Worm (Caenorhabditis elegans) whole organism, L2 larva: ENCODE measurements around the gene mig-2.

Source experiments
- C34F6.9 ChIP-seq: fragments of 150-350 bp; optimal IDR thresholded peaks from 2 replicates; lab custom pipeline; 2014; ENCODE audit warnings: missing biosample characterization, missing genetic modification characterization
- F13H6.1 ChIP-seq: sonication (generic microtip); optimal IDR thresholded peaks from 2 replicates; lab custom pipeline; 2016; ENCODE audit warnings: missing genetic modification characterization, missing compliant biosample characterization
- R02D3.7 ChIP-seq: fragments of 150-350 bp; optimal IDR thresholded peaks from 2 replicates; lab custom pipeline; 2014; ENCODE audit warnings: missing biosample characterization, missing genetic modification characterization
- Y55F3AM.14 ChIP-seq: fragments of 200-800 bp; sonication (Bioruptor generic); optimal IDR thresholded peaks from 2 replicates; lab custom pipeline; 2018; ENCODE audit warnings: mild to moderate bottlenecking, missing genetic modification characterization, missing compliant biosample characterization
- ZK546.5 ChIP-seq: sonication (generic microtip); optimal IDR thresholded peaks from 2 replicates; lab custom pipeline; 2017; ENCODE audit warnings: missing biosample characterization, missing genetic modification characterization
- alr-1 ChIP-seq: fragments of 150-350 bp; optimal IDR thresholded peaks from 2 replicates; lab custom pipeline; 2014; ENCODE audit warnings: missing biosample characterization, missing genetic modification characterization
- aly-2 ChIP-seq: fragments of 150-350 bp; optimal IDR thresholded peaks from 2 replicates; lab custom pipeline; 2014; ENCODE audit warnings: missing biosample characterization, missing genetic modification characterization
- ama-1 ChIP-seq: fragments of 150-350 bp; optimal IDR thresholded peaks from 2 replicates; lab custom pipeline; 2018; ENCODE audit warnings: inconsistent platforms
- ceh-16 ChIP-seq: fragments of 150-350 bp; optimal IDR thresholded peaks from 2 replicates; lab custom pipeline; 2014; ENCODE audit warnings: missing biosample characterization, missing genetic modification characterization
- crh-2 ChIP-seq: sonication (generic microtip); optimal IDR thresholded peaks from 2 replicates; lab custom pipeline; 2017; ENCODE audit warnings: missing biosample characterization, missing genetic modification characterization
- dmd-4 ChIP-seq: sonication (generic microtip); optimal IDR thresholded peaks from 2 replicates; lab custom pipeline; 2017; ENCODE audit warnings: missing biosample characterization, missing genetic modification characterization
- elt-3 ChIP-seq: sonication (generic microtip); optimal IDR thresholded peaks from 2 replicates; lab custom pipeline; 2017; ENCODE audit warnings: missing biosample characterization, missing genetic modification characterization
- fos-1 ChIP-seq: fragments of 150-350 bp; optimal IDR thresholded peaks from 2 replicates; lab custom pipeline; 2014; ENCODE audit warnings: missing biosample characterization, missing genetic modification characterization
- lin-13 ChIP-seq: fragments of 150-350 bp; optimal IDR thresholded peaks from 2 replicates; lab custom pipeline; 2014; ENCODE audit warnings: missing biosample characterization, missing genetic modification reagents, missing genetic modification characterization
- lin-39 ChIP-seq: fragments of 150-350 bp; optimal IDR thresholded peaks from 2 replicates; lab custom pipeline; 2014; ENCODE audit warnings: missing biosample characterization, missing genetic modification reagents, missing genetic modification characterization
- lsy-2 ChIP-seq, 2 experiments: fragments of 150-350 bp in 1 of 2; sonication (generic microtip) in 1 of 2; optimal IDR thresholded peaks; 2 replicates each; lab custom pipeline; 2014 to 2017; ENCODE audit warnings: missing biosample characterization in 2 of 2, missing genetic modification characterization in 2 of 2
- mab-5 ChIP-seq: fragments of 150-350 bp; optimal IDR thresholded peaks from 2 replicates; lab custom pipeline; 2014; ENCODE audit warnings: missing biosample characterization, missing genetic modification characterization
- mbf-1 ChIP-seq: sonication (generic microtip); optimal IDR thresholded peaks from 2 replicates; lab custom pipeline; 2017; ENCODE audit warnings: missing biosample characterization, missing genetic modification characterization
- mdl-1 ChIP-seq, 2 experiments: fragments of 150-350 bp in 1 of 2; sonication (generic microtip) in 1 of 2; optimal IDR thresholded peaks; 2 replicates each; lab custom pipeline; 2017; ENCODE audit warnings: missing biosample characterization in 2 of 2, missing genetic modification characterization in 2 of 2
- nhr-11 ChIP-seq: fragments of 150-350 bp; optimal IDR thresholded peaks from 2 replicates; lab custom pipeline; 2014; ENCODE audit warnings: missing biosample characterization, missing genetic modification characterization
- nhr-129 ChIP-seq: fragments of 150-350 bp; optimal IDR thresholded peaks from 2 replicates; lab custom pipeline; 2014; ENCODE audit warnings: missing biosample characterization, missing genetic modification characterization
- nhr-21 ChIP-seq: fragments of 150-350 bp; optimal IDR thresholded peaks from 2 replicates; lab custom pipeline; 2014; ENCODE audit warnings: missing biosample characterization, missing genetic modification characterization
- nhr-237 ChIP-seq: fragments of 150-350 bp; optimal IDR thresholded peaks from 2 replicates; lab custom pipeline; 2014; ENCODE audit warnings: missing biosample characterization, missing genetic modification characterization
- nhr-25 ChIP-seq: fragments of 150-350 bp; sonication (generic microtip); optimal IDR thresholded peaks from 3 replicates; lab custom pipeline; 2014; ENCODE audit warnings: missing biosample characterization, missing genetic modification characterization
- nhr-6 ChIP-seq: fragments of 150-350 bp; optimal IDR thresholded peaks from 2 replicates; lab custom pipeline; 2014; ENCODE audit warnings: missing biosample characterization, missing genetic modification characterization
- sma-3 ChIP-seq: sonication (generic microtip); optimal IDR thresholded peaks from 2 replicates; lab custom pipeline; 2016; ENCODE audit warnings: missing genetic modification reagents, missing genetic modification characterization, missing compliant biosample characterization
- sma-9 ChIP-seq, 2 experiments: fragments of 150-350 bp in 1 of 2; sonication (generic microtip) in 1 of 2; optimal IDR thresholded peaks; 2 replicates each; lab custom pipeline; 2014 to 2016; ENCODE audit warnings: missing genetic modification characterization in 2 of 2, mild to moderate bottlenecking in 1 of 2, missing biosample characterization in 1 of 2, missing compliant biosample characterization in 1 of 2, missing genetic modification reagents in 1 of 2, moderate library complexity in 1 of 2
- unc-55 ChIP-seq: fragments of 150-350 bp; sonication (generic microtip); optimal IDR thresholded peaks from 3 replicates; lab custom pipeline; 2014; ENCODE audit warnings: missing biosample characterization, missing genetic modification reagents, missing genetic modification characterization
- unc-62 ChIP-seq: fragments of 150-350 bp; optimal IDR thresholded peaks from 2 replicates; lab custom pipeline; 2014; ENCODE audit warnings: missing biosample characterization, missing genetic modification reagents, missing genetic modification characterization
- zag-1 ChIP-seq: fragments of 150-350 bp; optimal IDR thresholded peaks from 2 replicates; lab custom pipeline; 2014; ENCODE audit warnings: missing biosample characterization, missing genetic modification characterization
- ztf-11 ChIP-seq: sonication (generic microtip); optimal IDR thresholded peaks from 2 replicates; lab custom pipeline; 2017; ENCODE audit warnings: missing biosample characterization, missing genetic modification characterization

The mig-2 gene

DNA sequence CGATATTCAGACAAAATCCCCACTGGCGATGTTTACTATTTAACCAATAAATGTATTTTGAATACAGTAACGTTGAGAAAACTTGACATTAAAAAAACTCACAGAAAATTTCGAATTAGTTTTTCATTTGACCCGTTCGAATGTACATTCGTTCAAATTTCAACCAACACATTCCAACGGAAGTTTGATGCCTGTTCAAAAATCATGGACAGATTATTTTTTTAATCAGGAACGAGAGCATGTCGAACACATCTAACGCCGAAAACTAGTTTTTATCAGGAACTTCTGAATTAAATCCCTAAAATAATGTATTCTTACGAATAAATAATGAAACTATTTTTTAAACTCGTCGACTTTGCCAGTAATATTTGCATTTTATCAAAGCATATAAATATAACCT is 6.7 kb upstream of the mig-2 start:
- TF ChIP-seq ZK546.5 (tag; lab: Kevin White, UChicago): no peak
- TF ChIP-seq R02D3.7 (tag; lab: Kevin White, UChicago): no peak
- no peak for TF ChIP-seq nhr-129 (tag; lab: Kevin White, UChicago)
- TF ChIP-seq sma-3 (GFP tag; lab: Kevin White, UChicago): no peak
- TF ChIP-seq zag-1: no peak
- TF ChIP-seq F13H6.1: no peak
- no peak for TF ChIP-seq lin-13
- no peak for TF ChIP-seq nhr-21 (tag; lab: Kevin White, UChicago)
- no peak for TF ChIP-seq nhr-237 (tag; lab: Kevin White, UChicago)
- TF ChIP-seq nhr-11 (tag; lab: Kevin White, UChicago): no peak
- no peak for TF ChIP-seq ztf-11 (tag; lab: Kevin White, UChicago)
- TF ChIP-seq nhr-6 (tag; lab: Kevin White, UChicago): no peak
- TF ChIP-seq aly-2: no peak
- no peak for TF ChIP-seq crh-2 (tag; lab: Kevin White, UChicago)
- TF ChIP-seq ama-1 (lab: Kevin White, UChicago): no peak
- no peak for TF ChIP-seq ceh-16

DNA sequence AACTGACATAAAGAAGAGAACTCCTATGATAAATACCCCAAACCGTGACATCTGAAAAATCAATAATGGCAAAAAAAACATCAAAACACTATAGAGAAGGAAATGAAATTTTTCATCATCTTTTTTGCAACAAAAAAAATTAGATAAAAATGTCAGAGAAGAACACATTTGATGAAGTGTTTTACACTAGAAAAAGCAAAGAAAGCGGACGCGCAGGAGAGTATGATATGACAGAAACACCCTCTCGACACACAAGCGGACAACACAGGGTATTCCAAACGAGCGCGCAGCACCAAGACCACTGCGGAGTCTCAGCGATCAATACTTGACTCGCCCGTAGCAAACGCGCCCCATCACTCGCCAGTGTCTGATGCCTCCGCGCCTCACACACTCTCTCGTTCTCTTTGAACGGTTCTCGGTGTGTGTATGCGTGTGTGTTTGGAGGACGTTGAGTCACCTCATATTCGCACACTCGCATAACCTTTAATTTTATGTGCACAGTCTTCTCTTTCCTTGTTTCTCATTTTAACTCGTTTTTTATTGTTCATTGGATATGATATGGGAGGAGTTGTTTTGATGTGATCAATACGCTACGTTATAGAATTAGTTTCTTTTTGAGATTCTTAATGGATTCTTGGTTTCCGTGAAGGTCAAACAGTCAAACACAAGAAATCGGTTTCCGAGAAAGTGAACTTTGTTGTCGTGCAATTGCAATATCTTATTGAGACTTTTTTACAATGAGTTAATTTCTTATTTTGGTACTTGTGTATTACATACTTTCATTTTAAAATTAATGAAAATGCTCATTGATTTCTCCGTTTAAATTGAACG is 1.7 kb upstream of the mig-2 start, which contains the start of gene selt-1.1:
TSS of gene selt-1.1 (minus strand) at position 51 of the 831 bp plus-strand sequence.
- peak; percentile 58 for TF ChIP-seq nhr-129 (tag; lab: Kevin White, UChicago)
- peak; percentile 63 for TF ChIP-seq nhr-25
- no peak for TF ChIP-seq dmd-4 (tag; lab: Kevin White, UChicago)
- TF ChIP-seq mdl-1 (tag; optimal IDR thresholded peaks at IDR 0.05; lab: Kevin White, UChicago): no peak
- peak; percentile 66 for TF ChIP-seq crh-2 (tag; lab: Kevin White, UChicago)
- peak; percentile 54 for TF ChIP-seq C34F6.9 (tag; lab: Kevin White, UChicago)
- peak; percentile 62 for TF ChIP-seq F13H6.1
- no peak for TF ChIP-seq elt-3 (tag; lab: Kevin White, UChicago)
- no peak for TF ChIP-seq unc-62
- peak; percentile 96 for TF ChIP-seq fos-1 (tag; lab: Kevin White, UChicago)
- TF ChIP-seq unc-55: peak; percentile 34
- no peak for TF ChIP-seq nhr-237 (tag; lab: Kevin White, UChicago)
- TF ChIP-seq sma-9 (GFP tag; optimal IDR thresholded peaks at IDR 0.05; lab: Kevin White, UChicago): peak; percentile 27
- no peak for TF ChIP-seq sma-9 (tag; optimal IDR thresholded peaks at IDR 0.05; lab: Kevin White, UChicago)
- peak; percentile 5 for TF ChIP-seq Y55F3AM.14 (GFP tag; lab: Kevin White, UChicago)
- no peak for TF ChIP-seq alr-1 (tag; lab: Kevin White, UChicago)
- peak in 1 of 2 experiments; percentile 47 for TF ChIP-seq lsy-2 (tag; optimal IDR thresholded peaks at IDR 0.05; lab: Kevin White, UChicago)
- no peak for TF ChIP-seq mbf-1 (tag; lab: Kevin White, UChicago)
- peak; percentile 47 for TF ChIP-seq sma-3 (GFP tag; lab: Kevin White, UChicago)
- TF ChIP-seq mab-5 (tag; lab: Kevin White, UChicago): peak; percentile 10
- peak; percentile 24 for TF ChIP-seq ceh-16

- TF ChIP-seq F13H6.1: no peak
- no peak for TF ChIP-seq elt-3 (tag; lab: Kevin White, UChicago)
- TF ChIP-seq nhr-237 (tag; lab: Kevin White, UChicago): no peak
- no peak for TF ChIP-seq sma-3 (GFP tag; lab: Kevin White, UChicago)
- TF ChIP-seq lin-39 (tag; lab: Kevin White, UChicago): no peak
- TF ChIP-seq, all 48 proteins: peak for 0
Observed at ce11 chrX:11547442-11548023, 875 bp upstream of the mig-2 start.

ce11 chrX:11551808-11552207 is 3.4 kb downstream of the mig-2 start:
- TF ChIP-seq mdl-1 (tag; optimal IDR thresholded peaks at IDR 0.05; lab: Kevin White, UChicago) (no peak), fos-1 (tag; lab: Kevin White, UChicago) (no peak), ztf-11 (tag; lab: Kevin White, UChicago) (no peak), zag-1 (no peak), unc-55 (peak; percentile 57), C34F6.9 (tag; lab: Kevin White, UChicago) (no peak)

- TF ChIP-seq sma-3 (GFP tag; lab: Kevin White, UChicago): no peak
- TF ChIP-seq unc-55: peak; percentile 53
- TF ChIP-seq C34F6.9 (tag; lab: Kevin White, UChicago): peak; percentile 58
- peak; percentile 8 for TF ChIP-seq nhr-129 (tag; lab: Kevin White, UChicago)
Observed at ce11 chrX:11552879-11553278, 4.5 kb downstream of the mig-2 start.
